Worm (Caenorhabditis elegans) whole organism, late embryonic: ENCODE results near the gene gem-1.

Experiments
- K02D7.2 ChIP-seq: sonication (generic microtip); optimal IDR thresholded peaks from 2 replicates; lab custom pipeline; 2017; ENCODE audit warnings: mild to moderate bottlenecking, missing genetic modification characterization, missing compliant biosample characterization
- Y22D7AL.16 ChIP-seq: sonication (generic microtip); optimal IDR thresholded peaks from 2 replicates; lab custom pipeline; 2016; ENCODE audit warnings: missing genetic modification characterization, missing compliant biosample characterization
- ahr-1 ChIP-seq: sonication (generic microtip); optimal IDR thresholded peaks from 2 replicates; lab custom pipeline; 2016; ENCODE audit warnings: missing genetic modification characterization, missing compliant biosample characterization
- ama-1 ChIP-seq: fragments of 150-350 bp; optimal IDR thresholded peaks from 2 replicates; lab custom pipeline; 2014
- ceh-18 ChIP-seq: sonication (generic microtip); optimal IDR thresholded peaks from 2 replicates; lab custom pipeline; 2016; ENCODE audit warnings: missing genetic modification characterization, missing compliant biosample characterization
- ceh-2 ChIP-seq: sonication (generic microtip); optimal IDR thresholded peaks from 2 replicates; lab custom pipeline; 2016; ENCODE audit warnings: missing genotype, missing genetic modification characterization, missing compliant biosample characterization
- ceh-22 ChIP-seq: sonication (generic microtip); optimal IDR thresholded peaks from 2 replicates; lab custom pipeline; 2017; ENCODE audit warnings: missing biosample characterization, missing genetic modification characterization
- ceh-31 ChIP-seq: sonication (generic microtip); optimal IDR thresholded peaks from 2 replicates; lab custom pipeline; 2016; ENCODE audit warnings: missing genetic modification characterization, missing compliant biosample characterization
- ceh-34 ChIP-seq: sonication (generic microtip); optimal IDR thresholded peaks from 2 replicates; lab custom pipeline; 2016; ENCODE audit warnings: mild to moderate bottlenecking, missing genetic modification characterization, missing compliant biosample characterization
- che-1 ChIP-seq: sonication (generic microtip); optimal IDR thresholded peaks from 2 replicates; lab custom pipeline; 2016; ENCODE audit warnings: mild to moderate bottlenecking, missing genetic modification characterization, missing compliant biosample characterization
- dmd-4 ChIP-seq: sonication (generic microtip); optimal IDR thresholded peaks from 2 replicates; lab custom pipeline; 2016; ENCODE audit warnings: borderline replicate concordance, missing genetic modification characterization, missing compliant biosample characterization
- ets-4 ChIP-seq: sonication (generic microtip); optimal IDR thresholded peaks from 2 replicates; lab custom pipeline; 2016; ENCODE audit warnings: missing genetic modification characterization, missing compliant biosample characterization
- fax-1 ChIP-seq: sonication (generic microtip); optimal IDR thresholded peaks from 2 replicates; lab custom pipeline; 2016; ENCODE audit warnings: missing genotype, missing genetic modification characterization, missing compliant biosample characterization
- gmeb-2 ChIP-seq: sonication (generic microtip); optimal IDR thresholded peaks from 2 replicates; lab custom pipeline; 2016; ENCODE audit warnings: missing genetic modification characterization, inconsistent platforms, missing compliant biosample characterization
- hlh-13 ChIP-seq: fragments of 200-800 bp; sonication (Bioruptor generic); optimal IDR thresholded peaks from 2 replicates; lab custom pipeline; 2018; ENCODE audit warnings: mild to moderate bottlenecking, missing genetic modification characterization, missing compliant biosample characterization
- hlh-15 ChIP-seq: sonication (generic microtip); optimal IDR thresholded peaks from 2 replicates; lab custom pipeline; 2016; ENCODE audit warnings: missing genetic modification characterization, missing compliant biosample characterization
- hlh-30 ChIP-seq: sonication (generic microtip); optimal IDR thresholded peaks from 2 replicates; lab custom pipeline; 2017; ENCODE audit warnings: antibody characterized with exemption, missing genetic modification characterization, missing compliant biosample characterization; ENCODE audit not compliant: insufficient read depth
- lim-6 ChIP-seq: sonication (generic microtip); optimal IDR thresholded peaks from 2 replicates; lab custom pipeline; 2016; ENCODE audit warnings: missing genetic modification characterization, missing compliant biosample characterization
- mec-3 ChIP-seq: sonication (generic microtip); optimal IDR thresholded peaks from 2 replicates; lab custom pipeline; 2016; ENCODE audit warnings: borderline replicate concordance, missing genetic modification characterization, missing compliant biosample characterization
- nfya-1 ChIP-seq: sonication (generic microtip); optimal IDR thresholded peaks from 2 replicates; lab custom pipeline; 2017; ENCODE audit warnings: missing genetic modification characterization, mild to moderate bottlenecking, missing compliant biosample characterization, antibody characterized with exemption, moderate library complexity
- nhr-232 ChIP-seq: sonication (generic microtip); optimal IDR thresholded peaks from 2 replicates; lab custom pipeline; 2016; ENCODE audit warnings: missing genetic modification characterization, missing compliant biosample characterization
- pax-1 ChIP-seq: fragments of 150-350 bp; optimal IDR thresholded peaks from 2 replicates; lab custom pipeline; 2014; ENCODE audit warnings: missing biosample characterization, missing genetic modification characterization
- pha-2 ChIP-seq: sonication (generic microtip); optimal IDR thresholded peaks from 2 replicates; lab custom pipeline; 2017; ENCODE audit warnings: mild to moderate bottlenecking, missing genetic modification characterization, missing compliant biosample characterization
- pha-4 ChIP-seq: fragments of 150-350 bp; optimal IDR thresholded peaks from 2 replicates; lab custom pipeline; 2018; ENCODE audit warnings: missing biosample characterization, missing genetic modification reagents, missing genetic modification characterization
- pqm-1 ChIP-seq: sonication (generic microtip); optimal IDR thresholded peaks from 2 replicates; lab custom pipeline; 2016; ENCODE audit warnings: missing genetic modification characterization, missing compliant biosample characterization
- pros-1 ChIP-seq: fragments of 150-350 bp; optimal IDR thresholded peaks from 2 replicates; lab custom pipeline; 2014; ENCODE audit warnings: missing biosample characterization, missing genetic modification reagents, missing genetic modification characterization
- ref-2 ChIP-seq: sonication (generic microtip); optimal IDR thresholded peaks from 2 replicates; lab custom pipeline; 2016; ENCODE audit warnings: missing genetic modification characterization, missing compliant biosample characterization
- rnt-1 ChIP-seq: sonication (generic microtip); optimal IDR thresholded peaks from 2 replicates; lab custom pipeline; 2016; ENCODE audit warnings: missing genetic modification characterization, missing compliant biosample characterization
- sdc-2 ChIP-seq: sonication (generic microtip); optimal IDR thresholded peaks from 2 replicates; lab custom pipeline; 2016; ENCODE audit warnings: missing genotype, missing genetic modification characterization, missing compliant biosample characterization
- sox-2 ChIP-seq: fragments of 200-800 bp; sonication (Bioruptor generic); IDR thresholded peaks from 2 replicates; pipeline ENCODE4 v1.3.6; 2022; ENCODE audit warnings: missing genetic modification reagents, missing genetic modification characterization, missing compliant biosample characterization
- tbx-2 ChIP-seq: sonication (generic microtip); optimal IDR thresholded peaks from 2 replicates; lab custom pipeline; 2016; ENCODE audit warnings: missing genetic modification characterization, missing compliant biosample characterization
- unc-42 ChIP-seq: sonication (generic microtip); optimal IDR thresholded peaks from 2 replicates; lab custom pipeline; 2016; ENCODE audit warnings: missing genotype, missing genetic modification characterization, missing compliant biosample characterization
- unc-55 ChIP-seq: sonication (generic microtip); optimal IDR thresholded peaks from 2 replicates; lab custom pipeline; 2017; ENCODE audit warnings: missing biosample characterization, missing genetic modification reagents, missing genetic modification characterization
- unc-86 ChIP-seq: sonication (generic microtip); optimal IDR thresholded peaks from 2 replicates; lab custom pipeline; 2016; ENCODE audit warnings: missing genetic modification characterization, missing compliant biosample characterization
- zip-5 ChIP-seq: sonication (generic microtip); optimal IDR thresholded peaks from 2 replicates; lab custom pipeline; 2016; ENCODE audit warnings: missing genetic modification characterization, missing compliant biosample characterization

Gene gem-1

DNA sequence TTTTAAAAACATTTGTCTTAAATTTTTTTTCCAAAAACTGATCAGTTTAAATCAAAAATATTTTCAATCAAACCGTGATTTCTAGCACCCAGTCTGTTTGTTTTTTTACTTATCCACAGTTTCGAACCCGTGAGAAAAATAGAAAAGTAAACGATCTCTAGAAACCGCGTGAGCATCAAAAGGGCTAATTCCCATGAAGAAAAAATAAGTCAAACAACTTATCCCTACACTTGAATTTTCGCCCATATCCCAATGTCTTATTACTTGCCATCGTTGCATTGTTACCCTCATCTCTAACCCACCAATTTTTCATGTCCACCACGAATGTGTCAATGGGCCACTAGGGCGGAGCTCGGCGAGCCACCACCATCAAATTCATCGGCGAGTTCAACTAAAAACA, 39.1 kb downstream of the gem-1 start, which contains the start of gene ptr-24:
Gene ptr-24 (plus strand): TSS at position 301 of the 400 bp plus-strand sequence.
- TF ChIP-seq zip-5 (tag; lab: Kevin White, UChicago) (no peak), hlh-13 (GFP tag; lab: Kevin White, UChicago) (no peak), K02D7.2 (tag; lab: Kevin White, UChicago) (no peak), nhr-232 (tag; lab: Kevin White, UChicago) (no peak)

DNA sequence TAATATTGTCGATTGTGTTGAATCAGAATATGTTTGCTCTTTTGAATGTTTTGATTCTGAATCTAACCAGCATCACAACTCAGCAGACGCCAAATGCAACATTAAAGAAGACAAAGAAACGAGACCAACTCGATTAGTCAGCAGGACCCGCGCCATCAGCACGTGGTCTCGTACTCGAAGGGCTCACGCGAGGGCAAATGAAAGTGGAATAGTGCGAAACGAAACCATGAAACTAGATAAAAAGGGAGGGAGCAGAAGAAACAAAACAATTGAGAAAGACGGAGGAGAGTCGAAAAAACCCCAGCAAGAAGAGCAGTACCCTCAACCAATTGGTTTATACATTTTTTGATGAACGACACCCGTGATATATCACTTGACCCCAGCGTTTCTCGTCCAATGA, 39.8 kb downstream of the gem-1 start:
- TF ChIP-seq ceh-31 (tag; lab: Kevin White, UChicago) (peak; percentile 5), dmd-4 (tag; lab: Kevin White, UChicago) (no peak)

DNA sequence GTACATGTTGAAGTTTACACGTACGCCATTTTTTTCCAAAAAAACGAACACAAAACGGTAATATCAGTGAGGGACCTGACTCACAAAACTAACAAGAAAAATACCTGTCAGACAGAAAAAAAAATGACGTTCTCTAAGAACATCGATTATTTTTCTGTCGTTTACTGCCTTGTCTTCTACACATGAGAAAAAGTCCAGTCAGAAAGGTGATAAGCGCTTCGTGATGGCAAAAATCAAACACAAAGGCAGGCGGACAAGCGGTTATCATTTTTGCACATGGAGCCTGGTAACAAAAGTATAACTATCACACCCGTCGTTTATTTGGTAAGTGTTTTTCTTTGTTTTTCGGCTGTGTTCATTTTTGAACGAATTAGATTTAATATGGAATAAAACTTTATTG, 43.0 kb downstream of the gem-1 start, which contains the start of gene F46G10.4:
Gene F46G10.4 (plus strand): TSS at position 212 of the 400 bp plus-strand sequence.
- TF ChIP-seq ceh-18 (tag; lab: Kevin White, UChicago) (no peak), pha-2 (tag; lab: Kevin White, UChicago) (no peak), gmeb-2 (no peak), pax-1 (tag; lab: Kevin White, UChicago) (no peak), ceh-34 (tag; lab: Kevin White, UChicago) (no peak), unc-86 (tag; lab: Kevin White, UChicago) (no peak), sox-2 (GFP tag; lab: Robert Waterston, UW) (no peak), Y22D7AL.16 (tag; lab: Kevin White, UChicago) (no peak), nhr-232 (tag; lab: Kevin White, UChicago) (no peak), lim-6 (tag; lab: Kevin White, UChicago) (no peak), rnt-1 (tag; lab: Kevin White, UChicago) (no peak)

DNA sequence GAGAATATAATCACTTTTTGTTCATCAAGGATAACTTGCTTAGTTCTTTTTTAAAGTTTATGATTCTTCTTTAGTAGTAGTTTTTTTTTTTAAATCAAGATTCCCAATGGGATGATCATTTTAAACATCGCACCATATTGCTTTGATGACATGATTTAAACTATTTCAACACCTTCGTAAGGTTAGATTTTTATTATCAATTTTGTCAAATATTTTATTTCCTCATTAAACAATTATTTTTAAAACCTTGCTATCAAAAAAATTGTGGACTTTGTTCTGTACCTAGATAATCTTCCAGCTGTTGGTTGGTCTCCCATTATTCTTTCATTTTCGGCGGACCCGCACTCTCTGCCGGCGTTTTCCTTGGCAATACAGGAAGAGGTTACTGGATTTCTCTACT, 45.4 kb downstream of the gem-1 start, which contains the start of gene sir-2.3:
Gene sir-2.3 (plus strand): TSS at position 301 of the 400 bp plus-strand sequence.
- no peak for TF ChIP-seq ama-1 (lab: Kevin White, UChicago)
- TF ChIP-seq sox-2 (GFP tag; lab: Robert Waterston, UW): no peak
- TF ChIP-seq fax-1 (tag; lab: Kevin White, UChicago): no peak
- no peak for TF ChIP-seq pha-4
- TF ChIP-seq ets-4 (tag; lab: Kevin White, UChicago): no peak
- no peak for TF ChIP-seq sdc-2 (tag; lab: Kevin White, UChicago)
- TF ChIP-seq unc-55: no peak
- TF ChIP-seq zip-5 (tag; lab: Kevin White, UChicago): no peak
- TF ChIP-seq ceh-2 (tag; lab: Kevin White, UChicago): no peak
- TF ChIP-seq pax-1 (tag; lab: Kevin White, UChicago): no peak
- TF ChIP-seq nfya-1 (tag; lab: Kevin White, UChicago): no peak
- TF ChIP-seq K02D7.2 (tag; lab: Kevin White, UChicago): no peak
- TF ChIP-seq ref-2 (tag; lab: Kevin White, UChicago): no peak
- no peak for TF ChIP-seq rnt-1 (tag; lab: Kevin White, UChicago)

DNA sequence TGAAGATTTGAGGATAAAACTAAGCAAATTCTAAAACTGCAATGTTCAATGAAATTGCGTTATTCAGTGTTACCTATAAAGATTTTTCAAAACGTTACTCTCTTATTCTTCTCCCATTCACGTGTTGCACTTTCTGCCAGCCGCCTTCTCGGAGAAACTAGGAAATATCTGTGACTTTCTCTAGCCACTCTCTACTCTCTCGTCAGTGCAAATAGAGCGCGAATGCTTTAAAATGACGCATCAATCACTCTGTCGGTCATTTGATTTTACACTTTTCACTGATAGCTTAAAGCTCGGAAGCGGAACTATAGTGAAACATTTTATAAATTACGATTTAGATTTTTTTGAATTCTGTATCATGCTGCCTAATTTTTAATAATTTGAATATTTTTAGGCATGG, 47.9 kb downstream of the gem-1 start:
- TF ChIP-seq ahr-1 (tag; lab: Kevin White, UChicago) (no peak), hlh-15 (no peak), hlh-13 (GFP tag; lab: Kevin White, UChicago) (no peak), dmd-4 (tag; lab: Kevin White, UChicago) (no peak), sdc-2 (tag; lab: Kevin White, UChicago) (no peak), che-1 (tag; lab: Kevin White, UChicago) (no peak), ceh-31 (tag; lab: Kevin White, UChicago) (peak; percentile 27), tbx-2 (peak; percentile 3), rnt-1 (tag; lab: Kevin White, UChicago) (peak; percentile 23), mec-3 (tag; lab: Kevin White, UChicago) (no peak), lim-6 (tag; lab: Kevin White, UChicago) (no peak), ama-1 (lab: Kevin White, UChicago) (no peak), hlh-30 (tag; lab: Kevin White, UChicago) (peak; percentile 57), pros-1 (no peak), pax-1 (tag; lab: Kevin White, UChicago) (no peak), ceh-22 (tag; lab: Kevin White, UChicago) (no peak), unc-55 (peak; percentile 99), ets-4 (tag; lab: Kevin White, UChicago) (no peak), sox-2 (GFP tag; lab: Robert Waterston, UW) (no peak), nfya-1 (tag; lab: Kevin White, UChicago) (peak; percentile 36), unc-42 (tag; lab: Kevin White, UChicago) (no peak), pqm-1 (tag; lab: Kevin White, UChicago) (no peak), ceh-18 (tag; lab: Kevin White, UChicago) (peak; percentile 63)
- TF ChIP-seq, all 69 proteins: peak for 7
